Worm (Caenorhabditis elegans): ENCODE results near the gene pho-13.
A peak's percentile ranks its signal among the peaks of the same experiment; 100 is the strongest.

The pho-13 gene

DNA sequence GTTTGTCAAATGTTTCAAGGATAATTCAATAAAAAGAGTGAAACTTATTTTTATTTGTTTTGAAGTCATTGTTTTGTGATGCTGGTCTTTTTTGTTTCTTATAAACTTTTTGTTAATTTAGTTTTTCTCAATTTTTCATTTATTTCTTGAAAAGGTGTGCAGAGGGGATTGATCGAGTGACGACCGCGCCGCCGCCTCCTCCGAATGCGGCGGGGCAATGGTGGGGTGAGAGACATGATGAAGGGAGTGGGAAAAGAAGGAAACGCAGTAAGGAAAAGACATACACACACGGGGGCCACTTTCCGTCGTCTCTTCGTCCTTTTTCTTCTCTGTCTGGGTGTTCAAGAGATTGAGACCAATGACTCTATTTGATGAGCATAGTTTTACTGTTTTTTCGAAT is 37.4 kb downstream of the pho-13 start (continued):
- TF ChIP-seq nhr-28 (tag; optimal IDR thresholded peaks at IDR 0.05), result no peak
- peak; percentile 18 for TF ChIP-seq blmp-1 (tag; optimal IDR thresholded peaks at IDR 0.05)
- TF ChIP-seq pag-3 (tag; optimal IDR thresholded peaks at IDR 0.05; ENCODE audit: borderline replicate concordance, insufficient read depth), result no peak
- TF ChIP-seq nhr-20 (tag; optimal IDR thresholded peaks at IDR 0.05), result peak; percentile 12
- TF ChIP-seq dpl-1 (GFP tag; optimal IDR thresholded peaks at IDR 0.05), result peak in 1 of 3 experiments; percentile 4
- TF ChIP-seq lin-15B (tag; optimal IDR thresholded peaks at IDR 0.05), result no peak
- TF ChIP-seq lin-35 (GFP tag; optimal IDR thresholded peaks at IDR 0.05), result peak in 1 of 2 experiments; percentile 35
- no peak for TF ChIP-seq tlp-1 (tag; optimal IDR thresholded peaks at IDR 0.05)
- no peak for TF ChIP-seq alr-1 (tag; optimal IDR thresholded peaks at IDR 0.05; ENCODE audit: borderline replicate concordance)
- no peak for TF ChIP-seq mab-9 (GFP tag; IDR thresholded peaks at IDR 0.05)

DNA sequence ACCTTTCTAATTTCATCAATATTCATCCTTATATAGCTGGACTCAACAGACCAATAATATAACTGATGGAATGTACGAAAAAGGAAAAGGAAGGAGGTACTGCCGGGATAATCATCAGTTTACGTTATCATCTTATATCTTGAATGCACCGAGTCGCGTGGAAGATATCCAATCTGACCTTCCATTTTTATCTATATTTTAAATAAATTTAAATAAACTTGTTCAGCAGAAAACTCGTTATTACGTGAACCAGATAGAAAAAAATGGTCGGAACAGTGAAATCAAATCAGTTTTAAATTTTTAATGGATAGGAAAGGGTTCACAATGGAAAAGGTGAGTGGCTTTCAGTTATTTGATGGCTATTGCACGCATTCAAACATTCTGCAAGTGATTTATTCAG is 39.9 kb downstream of the pho-13 start, which contains the start of gene pah-1:
Gene pah-1, minus strand, starts transcription at position 101 of the 400 bp plus-strand sequence.
- TF ChIP-seq sup-37 (GFP tag; optimal IDR thresholded peaks at IDR 0.05) (no peak), unc-30 (tag; optimal IDR thresholded peaks at IDR 0.05) (no peak), unc-62 (GFP tag; optimal IDR thresholded peaks at IDR 0.05) (no peak), isw-1 (GFP tag; IDR thresholded peaks at IDR 0.05) (no peak), nhr-20 (tag; optimal IDR thresholded peaks at IDR 0.05) (no peak), irx-1 (tag; optimal IDR thresholded peaks at IDR 0.05) (no peak), nhr-19 (GFP tag; conservative IDR thresholded peaks at IDR 0.05) (no peak), ceh-8 (GFP tag; optimal IDR thresholded peaks at IDR 0.05) (no peak), zag-1 (tag; optimal IDR thresholded peaks at IDR 0.05) (no peak), elt-3 (tag; optimal IDR thresholded peaks at IDR 0.05) (no peak), mab-9 (GFP tag; IDR thresholded peaks at IDR 0.05) (no peak), blmp-1 (tag; optimal IDR thresholded peaks at IDR 0.05) (no peak), fos-1 (tag; optimal IDR thresholded peaks at IDR 0.05) (no peak)

DNA sequence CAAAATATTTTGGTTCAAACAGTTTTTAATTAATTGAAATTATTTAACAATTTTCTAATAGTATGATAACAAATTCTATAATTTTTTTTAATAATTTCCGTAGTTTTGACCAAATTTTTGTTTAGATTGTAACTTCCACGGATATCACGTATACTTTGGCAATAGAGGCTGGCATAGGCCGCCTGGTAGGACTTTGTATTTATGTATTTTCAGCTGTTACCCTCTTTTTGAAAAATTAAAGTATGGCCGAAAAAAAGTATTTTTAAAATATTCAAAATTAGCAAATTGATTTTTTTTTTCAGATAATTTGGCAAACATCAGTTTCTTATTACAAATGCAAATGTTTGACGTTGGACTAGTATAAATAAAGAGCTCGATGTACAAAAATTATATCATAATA is 40.3 kb downstream of the pho-13 start, which contains the start of the genes nsph-1.1 and K08F8.15:
Gene nsph-1.1, plus strand, starts transcription at position 301 of the 400 bp plus-strand sequence.
Gene K08F8.15, plus strand, starts transcription at position 335 of the 400 bp plus-strand sequence.
- no peak for TF ChIP-seq fkh-10 (GFP tag; optimal IDR thresholded peaks at IDR 0.05)
- no peak for TF ChIP-seq sup-37 (GFP tag; optimal IDR thresholded peaks at IDR 0.05)
- TF ChIP-seq unc-30 (tag; optimal IDR thresholded peaks at IDR 0.05), result no peak
- TF ChIP-seq dsc-1 (tag; optimal IDR thresholded peaks at IDR 0.05), result no peak
- TF ChIP-seq ceh-88 (GFP tag; IDR thresholded peaks at IDR 0.05), result no peak
- TF ChIP-seq isw-1 (GFP tag; IDR thresholded peaks at IDR 0.05), result no peak
- no peak for TF ChIP-seq lin-15B (tag; optimal IDR thresholded peaks at IDR 0.05)
- TF ChIP-seq ama-1 (optimal IDR thresholded peaks at IDR 0.05), result no peak
- no peak for TF ChIP-seq tlp-1 (tag; optimal IDR thresholded peaks at IDR 0.05)
- no peak for TF ChIP-seq zag-1 (tag; optimal IDR thresholded peaks at IDR 0.05)

DNA sequence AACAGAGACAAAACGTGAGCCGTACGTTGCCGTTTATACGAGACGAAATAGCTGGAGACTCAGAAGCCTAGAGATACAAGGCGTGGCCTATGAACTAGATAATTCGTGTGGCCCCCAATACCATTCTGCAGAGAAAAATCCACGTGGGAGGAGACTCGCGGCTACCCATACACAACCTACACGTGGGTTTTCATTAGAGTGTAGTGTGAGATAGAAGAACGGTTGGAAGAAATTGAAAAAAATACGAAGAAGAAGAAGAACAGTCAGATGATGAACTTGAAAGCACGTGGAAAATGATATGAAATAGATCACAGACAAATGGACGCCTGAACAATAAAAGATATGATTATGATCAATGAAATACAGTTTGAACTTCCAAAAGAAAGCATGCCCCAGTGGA is 41.7 kb downstream of the pho-13 start:
- TF ChIP-seq lin-14 (GFP tag; optimal IDR thresholded peaks at IDR 0.05), result peak; percentile 56
- TF ChIP-seq ces-1 (GFP tag; optimal IDR thresholded peaks at IDR 0.05), result no peak
- TF ChIP-seq dpl-1 (GFP tag; optimal IDR thresholded peaks at IDR 0.05), result no peak
- TF ChIP-seq nhr-84 (tag; optimal IDR thresholded peaks at IDR 0.05), result no peak
- TF ChIP-seq nhr-237 (tag; optimal IDR thresholded peaks at IDR 0.05), result no peak
- peak; percentile 29 for TF ChIP-seq snu-23 (GFP tag; optimal IDR thresholded peaks at IDR 0.05)
- no peak for TF ChIP-seq egl-13 (tag; optimal IDR thresholded peaks at IDR 0.05)
- peak; percentile 90 for TF ChIP-seq nhr-20 (tag; optimal IDR thresholded peaks at IDR 0.05)
- no peak for TF ChIP-seq F16B12.6 (tag; optimal IDR thresholded peaks at IDR 0.05)
- TF ChIP-seq elt-3 (tag; optimal IDR thresholded peaks at IDR 0.05), result peak in 2 of 6 experiments; percentile 57 to 60
- peak in 1 of 2 experiments; percentile 25 for TF ChIP-seq lin-35 (GFP tag; optimal IDR thresholded peaks at IDR 0.05)
- TF ChIP-seq nhr-85 (tag), result peak; percentile 90
- peak; percentile 42 for TF ChIP-seq blmp-1 (tag; optimal IDR thresholded peaks at IDR 0.05)
- peak; percentile 31 for TF ChIP-seq tbx-2 (tag; optimal IDR thresholded peaks at IDR 0.05)
- no peak for TF ChIP-seq isw-1 (GFP tag; IDR thresholded peaks at IDR 0.05)
- TF ChIP-seq nhr-71 (tag; optimal IDR thresholded peaks at IDR 0.05), result peak; percentile 46
- peak in 1 of 2 experiments; percentile 76 for TF ChIP-seq mdl-1 (tag; optimal IDR thresholded peaks at IDR 0.05)
- TF ChIP-seq nhr-90 (tag; optimal IDR thresholded peaks at IDR 0.05; ENCODE audit: poor library complexity), result peak; percentile 13

Data from whole organism, L1 larva.